Worm (Caenorhabditis elegans) whole organism, midembryonic: ENCODE data around the gene cyp-44A1.

Source experiments
- T22C8.4 ChIP-seq: fragments of 200-800 bp; sonication (Bioruptor generic); IDR thresholded peaks from 2 replicates; pipeline ENCODE4 v1.3.6; 2022; ENCODE audit warnings: missing genetic modification characterization, missing compliant biosample characterization
- flt-1 ChIP-seq: fragments of 200-800 bp; sonication (Bioruptor generic); IDR thresholded peaks from 2 replicates; pipeline ENCODE4 v1.3.6; 2022; ENCODE audit warnings: missing genetic modification characterization, missing compliant biosample characterization
- med-1 ChIP-seq: sonication (generic microtip); optimal IDR thresholded peaks from 2 replicates; lab custom pipeline; 2017; ENCODE audit warnings: missing genetic modification characterization, mild to moderate bottlenecking, missing compliant biosample characterization, antibody characterized with exemption, missing genetic modification reagents; ENCODE audit not compliant: insufficient read depth

DNA sequence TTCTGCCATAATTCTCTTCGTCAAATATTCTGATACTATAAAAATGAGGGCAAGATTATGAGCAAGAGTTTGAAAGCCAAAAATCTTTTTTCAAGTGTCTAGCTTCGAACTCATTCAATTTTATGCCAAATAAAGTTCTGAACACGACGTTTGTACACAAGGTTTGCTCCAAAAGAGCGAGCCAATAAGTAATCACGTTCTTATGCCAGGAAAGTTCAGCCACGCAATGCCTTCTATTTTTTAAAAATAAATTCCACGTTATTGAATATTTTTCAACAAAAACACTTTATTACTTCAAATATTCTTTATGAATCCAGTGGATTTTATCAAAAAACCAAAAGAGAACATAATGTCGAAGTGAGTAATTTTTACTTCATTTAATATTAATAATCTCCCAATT is 16.0 kb upstream of the cyp-44A1 start, which contains the start of gene nep-5:
- TF ChIP-seq med-1 (GFP tag; lab: Kevin White, UChicago), result no peak
- TF ChIP-seq flt-1, result no peak
- TF ChIP-seq T22C8.4 (GFP tag; lab: Robert Waterston, UW), result no peak
